Worm (Caenorhabditis elegans): ENCODE results near the gene C25A8.2.

ce11 chrIV:6999206-6999605 is 10.4 kb upstream of the C25A8.2 start, which contains the start of gene C25A8.5:
- TF ChIP-seq ces-1 (GFP tag; optimal IDR thresholded peaks at IDR 0.05), result no peak
- no peak for TF ChIP-seq nhr-11 (tag; optimal IDR thresholded peaks at IDR 0.05)
- TF ChIP-seq lin-1 (GFP tag; IDR thresholded peaks at IDR 0.05), result no peak
- no peak for TF ChIP-seq dve-1 (tag; optimal IDR thresholded peaks at IDR 0.05; ENCODE audit: insufficient read depth)
- no peak for TF ChIP-seq skn-1 (tag; optimal IDR thresholded peaks at IDR 0.05)
- no peak for TF ChIP-seq mxl-2 (GFP tag; conservative IDR thresholded peaks at IDR 0.05)
- TF ChIP-seq fos-1 (tag; optimal IDR thresholded peaks at IDR 0.05), result no peak
- TF ChIP-seq jun-1 (tag; optimal IDR thresholded peaks at IDR 0.05), result no peak
- no peak for TF ChIP-seq pqm-1 (tag; optimal IDR thresholded peaks at IDR 0.05)
- TF ChIP-seq snpc-4 (tag; optimal IDR thresholded peaks at IDR 0.05), result no peak

All from whole organism, L4 larva.